Worm (Caenorhabditis elegans) whole organism, L4/young adult: ENCODE results near the gene ceh-92.

Source experiments
- dao-5 ChIP-seq: sonication (generic microtip); optimal IDR thresholded peaks from 2 replicates; lab custom pipeline; 2016; ENCODE audit warnings: missing genotype, missing genetic modification characterization, moderate library complexity, missing compliant biosample characterization
- him-1 ChIP-seq: sonication (generic microtip); optimal IDR thresholded peaks from 2 replicates; lab custom pipeline; 2016; ENCODE audit warnings: missing genotype, missing genetic modification reagents, missing genetic modification characterization, missing compliant biosample characterization

DNA sequence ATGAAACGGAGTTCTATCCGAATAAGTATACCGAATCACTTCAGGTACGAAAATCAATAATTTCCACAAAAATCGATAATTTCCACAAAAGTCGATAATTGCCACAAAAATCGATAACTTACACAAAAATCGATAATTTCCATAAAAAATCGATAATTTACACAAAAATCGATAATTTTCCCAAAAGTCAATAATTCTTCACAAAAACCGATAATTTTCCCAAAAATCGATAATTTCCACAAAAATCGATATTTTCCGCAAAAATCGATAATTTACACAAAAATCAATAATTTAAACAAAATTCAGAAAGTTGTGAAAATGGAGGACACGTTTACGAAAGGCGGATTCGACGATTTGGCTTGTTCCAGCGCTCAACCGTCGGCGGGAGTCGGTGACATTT, 33.5 kb downstream of the ceh-92 start:
- TF ChIP-seq dao-5 (tag; lab: Kevin White, UChicago) (no peak), him-1 (tag; lab: Kevin White, UChicago) (no peak)
